Worm (Caenorhabditis elegans) whole organism, young adult: ENCODE results near the gene srlf-27.

ENCODE experiments used
- B0019.2 ChIP-seq: fragments of 200-800 bp; sonication (Bioruptor generic); conservative IDR thresholded peaks from 2 replicates; pipeline ENCODE4 v1.3.6; 2022; ENCODE audit warnings: missing genetic modification reagents, missing genetic modification characterization, missing compliant biosample characterization
- B0336.3 ChIP-seq: fragments of 200-800 bp; sonication (Bioruptor generic); IDR thresholded peaks from 2 replicates; pipeline ENCODE4 v1.3.6; 2022; ENCODE audit warnings: missing genetic modification characterization, missing compliant biosample characterization
- D2030.7 ChIP-seq: fragments of 200-800 bp; sonication (Bioruptor generic); IDR thresholded peaks from 2 replicates; pipeline ENCODE4 v1.3.6; 2022; ENCODE audit warnings: missing genetic modification reagents, missing genetic modification characterization, missing compliant biosample characterization
- F22D6.2 ChIP-seq: sonication (generic microtip); optimal IDR thresholded peaks from 2 replicates; lab custom pipeline; 2016; ENCODE audit warnings: mild to moderate bottlenecking, missing genetic modification characterization, missing compliant biosample characterization
- F33H1.4 ChIP-seq: fragments of 200-800 bp; sonication (Bioruptor generic); IDR thresholded peaks from 2 replicates; pipeline ENCODE4 v1.3.6; 2022; ENCODE audit warnings: missing genetic modification reagents, missing genetic modification characterization, missing compliant biosample characterization
- F37B4.10 ChIP-seq: fragments of 200-800 bp; sonication (Bioruptor generic); IDR thresholded peaks from 2 replicates; pipeline ENCODE4 v1.3.6; 2022; ENCODE audit warnings: missing genetic modification characterization, missing compliant biosample characterization
- F52B5.7 ChIP-seq: sonication (generic microtip); optimal IDR thresholded peaks from 2 replicates; lab custom pipeline; 2016; ENCODE audit warnings: mild to moderate bottlenecking, missing genetic modification characterization, missing compliant biosample characterization
- F55B11.4 ChIP-seq: sonication (generic microtip); optimal IDR thresholded peaks from 2 replicates; lab custom pipeline; 2016; ENCODE audit warnings: missing compliant biosample characterization, missing genetic modification characterization, borderline replicate concordance; ENCODE audit not compliant: insufficient read depth
- T07F8.4 ChIP-seq: sonication (generic microtip); optimal IDR thresholded peaks from 2 replicates; lab custom pipeline; 2016; ENCODE audit warnings: mild to moderate bottlenecking, missing genetic modification characterization, moderate library complexity, missing compliant biosample characterization
- Y67H2A.10 ChIP-seq: fragments of 200-800 bp; sonication (Bioruptor generic); conservative IDR thresholded peaks from 2 replicates; pipeline ENCODE4 v1.3.6; 2022; ENCODE audit warnings: missing genetic modification reagents, missing genetic modification characterization, missing compliant biosample characterization
- Y79H2A.3 ChIP-seq: fragments of 200-800 bp; sonication (Bioruptor generic); conservative IDR thresholded peaks from 2 replicates; pipeline ENCODE4 v1.3.6; 2022; ENCODE audit warnings: missing genetic modification reagents, missing genetic modification characterization, missing compliant biosample characterization
- ZK185.1 ChIP-seq: sonication (generic microtip); optimal IDR thresholded peaks from 2 replicates; lab custom pipeline; 2016; ENCODE audit warnings: mild to moderate bottlenecking, missing genetic modification characterization, missing compliant biosample characterization; ENCODE audit not compliant: poor library complexity, severe bottlenecking
- akir-1 ChIP-seq: fragments of 200-800 bp; sonication (Bioruptor generic); optimal IDR thresholded peaks from 2 replicates; lab custom pipeline; 2018; ENCODE audit warnings: mild to moderate bottlenecking, missing genetic modification characterization, moderate library complexity, missing compliant biosample characterization
- attf-6 ChIP-seq: fragments of 200-800 bp; sonication (Bioruptor generic); IDR thresholded peaks from 2 replicates; pipeline ENCODE4 v1.3.6; 2022; ENCODE audit warnings: missing genetic modification reagents, missing genetic modification characterization, missing compliant biosample characterization
- ceh-27 ChIP-seq: fragments of 200-800 bp; sonication (Bioruptor generic); optimal IDR thresholded peaks from 2 replicates; lab custom pipeline; 2018; ENCODE audit warnings: mild to moderate bottlenecking, missing genetic modification characterization, moderate library complexity, missing compliant biosample characterization
- chd-7 ChIP-seq: sonication (generic microtip); optimal IDR thresholded peaks from 2 replicates; lab custom pipeline; 2016; ENCODE audit warnings: mild to moderate bottlenecking, missing genetic modification characterization, moderate library complexity, missing compliant biosample characterization
- die-1 ChIP-seq: sonication (generic microtip); optimal IDR thresholded peaks from 2 replicates; lab custom pipeline; 2016; ENCODE audit warnings: missing genotype, mild to moderate bottlenecking, missing genetic modification characterization, missing compliant biosample characterization
- dox-1 ChIP-seq: fragments of 200-800 bp; sonication (Bioruptor generic); IDR thresholded peaks from 2 replicates; pipeline ENCODE4 v1.3.6; 2022; ENCODE audit warnings: missing genetic modification reagents, missing genetic modification characterization, missing compliant biosample characterization
- egl-44 ChIP-seq: fragments of 200-800 bp; sonication (Bioruptor generic); IDR thresholded peaks from 2 replicates; pipeline ENCODE4 v1.3.6; 2022; ENCODE audit warnings: missing genetic modification reagents, missing genetic modification characterization, missing compliant biosample characterization
- ets-4 ChIP-seq: fragments of 200-800 bp; sonication (Bioruptor generic); optimal IDR thresholded peaks from 2 replicates; lab custom pipeline; 2018; ENCODE audit warnings: mild to moderate bottlenecking, missing genetic modification characterization, missing compliant biosample characterization
- fkh-3 ChIP-seq: sonication (generic microtip); optimal IDR thresholded peaks from 2 replicates; lab custom pipeline; 2016; ENCODE audit warnings: mild to moderate bottlenecking, missing genetic modification characterization, missing compliant biosample characterization
- gei-17 ChIP-seq: fragments of 200-800 bp; sonication (Bioruptor generic); optimal IDR thresholded peaks from 2 replicates; lab custom pipeline; 2018; ENCODE audit warnings: mild to moderate bottlenecking, missing genetic modification characterization, missing compliant biosample characterization
- him-1 ChIP-seq: sonication (generic microtip); optimal IDR thresholded peaks from 2 replicates; lab custom pipeline; 2016; ENCODE audit warnings: missing genotype, missing genetic modification reagents, missing genetic modification characterization, missing compliant biosample characterization
- hlh-12 ChIP-seq: sonication (generic microtip); optimal IDR thresholded peaks from 2 replicates; lab custom pipeline; 2016; ENCODE audit warnings: missing genetic modification characterization, missing compliant biosample characterization
- hlh-26 ChIP-seq: fragments of 200-800 bp; sonication (Bioruptor generic); conservative IDR thresholded peaks from 2 replicates; pipeline ENCODE4 v1.3.6; 2022; ENCODE audit warnings: missing genetic modification reagents, missing genetic modification characterization, missing compliant biosample characterization
- hmg-20 ChIP-seq: fragments of 200-800 bp; sonication (Bioruptor generic); IDR thresholded peaks from 2 replicates; pipeline ENCODE4 v1.3.6; 2022; ENCODE audit warnings: missing genetic modification reagents, missing genetic modification characterization, missing compliant biosample characterization
- hrde-1 ChIP-seq: sonication (generic microtip); optimal IDR thresholded peaks from 2 replicates; lab custom pipeline; 2016; ENCODE audit warnings: missing genetic modification characterization, mild to moderate bottlenecking, missing compliant biosample characterization, moderate library complexity, missing genotype, missing genetic modification reagents, borderline replicate concordance
- hsf-1 ChIP-seq: fragments of 200-800 bp; sonication (Bioruptor generic); IDR thresholded peaks from 2 replicates; pipeline ENCODE4 v1.3.6; 2022; ENCODE audit warnings: missing genetic modification reagents, missing genetic modification characterization, missing compliant biosample characterization
- lin-35 ChIP-seq, 3 experiments: fragments of 150-350 bp in 2 of 3; sonication (generic microtip) in 1 of 3; optimal IDR thresholded peaks; 2 replicates each; lab custom pipeline; 2014 to 2018; ENCODE audit warnings: missing biosample characterization in 3 of 3, missing genetic modification characterization in 3 of 3, missing genetic modification reagents in 3 of 3
- lin-40 ChIP-seq: sonication (generic microtip); optimal IDR thresholded peaks from 2 replicates; lab custom pipeline; 2016; ENCODE audit warnings: missing genetic modification characterization, mild to moderate bottlenecking, missing compliant biosample characterization, missing genotype, missing genetic modification reagents
- lsl-1 ChIP-seq: fragments of 200-800 bp; sonication (Bioruptor generic); optimal IDR thresholded peaks from 2 replicates; lab custom pipeline; 2018; ENCODE audit warnings: mild to moderate bottlenecking, missing genetic modification characterization, moderate library complexity, missing compliant biosample characterization
- lsy-27 ChIP-seq: sonication (generic microtip); optimal IDR thresholded peaks from 2 replicates; lab custom pipeline; 2017; ENCODE audit warnings: missing genetic modification characterization, mild to moderate bottlenecking, missing compliant biosample characterization, antibody characterized with exemption, missing genotype, borderline replicate concordance; ENCODE audit not compliant: insufficient read depth
- madf-3 ChIP-seq: fragments of 200-800 bp; sonication (Bioruptor generic); IDR thresholded peaks from 2 replicates; pipeline ENCODE4 v1.3.6; 2022; ENCODE audit warnings: missing genetic modification reagents, missing genetic modification characterization, missing compliant biosample characterization
- madf-6 ChIP-seq: fragments of 200-800 bp; sonication (Bioruptor generic); IDR thresholded peaks from 2 replicates; pipeline ENCODE4 v1.3.6; 2022; ENCODE audit warnings: missing genetic modification reagents, missing genetic modification characterization, missing compliant biosample characterization
- mcd-1 ChIP-seq: fragments of 200-800 bp; sonication (Bioruptor generic); IDR thresholded peaks from 2 replicates; pipeline ENCODE4 v1.3.6; 2022; ENCODE audit warnings: missing genetic modification reagents, missing genetic modification characterization, missing compliant biosample characterization
- nfya-1 ChIP-seq: sonication (generic microtip); optimal IDR thresholded peaks from 2 replicates; lab custom pipeline; 2017; ENCODE audit warnings: antibody characterized with exemption, missing compliant biosample characterization, missing genetic modification characterization, borderline replicate concordance; ENCODE audit not compliant: insufficient read depth
- nhr-27 ChIP-seq: fragments of 200-800 bp; sonication (Bioruptor generic); optimal IDR thresholded peaks from 2 replicates; lab custom pipeline; 2018; ENCODE audit warnings: mild to moderate bottlenecking, missing genetic modification characterization, moderate library complexity, missing compliant biosample characterization
- pha-4 ChIP-seq: fragments of 150-350 bp; sonication (generic microtip); optimal IDR thresholded peaks from 2 replicates; lab custom pipeline; 2014; ENCODE audit warnings: missing biosample characterization, missing genetic modification reagents, missing genetic modification characterization
- rcor-1 ChIP-seq: fragments of 200-800 bp; sonication (Bioruptor generic); IDR thresholded peaks from 2 replicates; pipeline ENCODE4 v1.3.6; 2022; ENCODE audit warnings: missing genetic modification reagents, missing genetic modification characterization, missing compliant biosample characterization
- repo-1 ChIP-seq: sonication (generic microtip); optimal IDR thresholded peaks from 2 replicates; lab custom pipeline; 2017; ENCODE audit warnings: mild to moderate bottlenecking, missing genetic modification characterization, missing compliant biosample characterization
- somi-1 ChIP-seq: fragments of 200-800 bp; sonication (Bioruptor generic); optimal IDR thresholded peaks from 2 replicates; lab custom pipeline; 2018; ENCODE audit warnings: mild to moderate bottlenecking, missing genetic modification characterization, missing compliant biosample characterization
- tlf-1 ChIP-seq: fragments of 200-800 bp; sonication (Bioruptor generic); optimal IDR thresholded peaks from 2 replicates; lab custom pipeline; 2018; ENCODE audit warnings: mild to moderate bottlenecking, missing genetic modification characterization, missing compliant biosample characterization
- unc-62 ChIP-seq: fragments of 150-350 bp; optimal IDR thresholded peaks from 2 replicates; lab custom pipeline; 2014; ENCODE audit warnings: missing biosample characterization, missing genetic modification reagents, missing genetic modification characterization
- zfh-2 ChIP-seq: fragments of 200-800 bp; sonication (Bioruptor generic); conservative IDR thresholded peaks from 2 replicates; pipeline ENCODE4 v1.3.6; 2022; ENCODE audit warnings: missing genetic modification reagents, missing genetic modification characterization, missing compliant biosample characterization
- ztf-22 ChIP-seq: fragments of 200-800 bp; sonication (Bioruptor generic); optimal IDR thresholded peaks from 2 replicates; lab custom pipeline; 2018; ENCODE audit warnings: mild to moderate bottlenecking, missing genetic modification characterization, moderate library complexity, missing compliant biosample characterization
- ztf-26 ChIP-seq: sonication (generic microtip); optimal IDR thresholded peaks from 2 replicates; lab custom pipeline; 2017; ENCODE audit warnings: missing genetic modification characterization, missing compliant biosample characterization

srlf-27 gene

ce11 chrIV:14610942-14611724 is 26.4 kb upstream of the srlf-27 start (continued):
- TF ChIP-seq unc-62 (no peak), lin-40 (tag; lab: Kevin White, UChicago) (peak; percentile 45), hmg-20 (GFP tag; lab: Robert Waterston, UW) (no peak), egl-44 (no peak), hrde-1 (tag; lab: Kevin White, UChicago) (no peak), F22D6.2 (tag; lab: Kevin White, UChicago) (peak; percentile 22), B0336.3 (GFP tag; lab: Robert Waterston, UW) (peak; percentile 67; the same call in 1 of the 2 replicates), dox-1 (peak; percentile 74), ZK185.1 (tag; lab: Kevin White, UChicago) (no peak), T07F8.4 (tag; lab: Kevin White, UChicago) (no peak), gei-17 (GFP tag; lab: Kevin White, UChicago) (no peak), akir-1 (no peak), lsy-27 (tag; lab: Kevin White, UChicago) (no peak), B0019.2 (GFP tag; lab: Robert Waterston, UW) (no peak), somi-1 (GFP tag; lab: Kevin White, UChicago) (peak; percentile 13), ceh-27 (GFP tag; lab: Kevin White, UChicago) (peak; percentile 24), him-1 (tag; lab: Kevin White, UChicago) (peak; percentile 43), ets-4 (GFP tag; lab: Kevin White, UChicago) (no peak), lsl-1 (peak; percentile 24), hsf-1 (GFP tag; lab: Robert Waterston, UW) (0 out of 2 replicates have a peak, but pooled peaks have one; percentile 5), Y79H2A.3 (GFP tag; lab: Robert Waterston, UW) (no peak), ztf-26 (tag; lab: Kevin White, UChicago) (peak; percentile 50), nhr-27 (no peak), nfya-1 (tag; lab: Kevin White, UChicago) (no peak), hlh-12 (tag; lab: Kevin White, UChicago) (no peak), F52B5.7 (tag; lab: Kevin White, UChicago) (no peak), Y67H2A.10 (peak; percentile 14; the same call in 1 of the 2 replicates), chd-7 (no peak), repo-1 (tag; lab: Kevin White, UChicago) (no peak), lin-35 (GFP tag; optimal IDR thresholded peaks at IDR 0.05; lab: Kevin White, UChicago) (no peak), D2030.7 (GFP tag; lab: Robert Waterston, UW) (peak; percentile 80), hlh-26 (GFP tag; lab: Robert Waterston, UW) (no peak), zfh-2 (GFP tag; lab: Robert Waterston, UW) (no peak; the same call in none of the 2 replicates), F55B11.4 (tag; lab: Kevin White, UChicago) (no peak), fkh-3 (tag; lab: Kevin White, UChicago) (peak; percentile 30), F33H1.4 (GFP tag; lab: Robert Waterston, UW) (peak; percentile 23; the same call in 1 of the 2 replicates), madf-3 (GFP tag; lab: Robert Waterston, UW) (0 out of 2 replicates have a peak, but pooled peaks have one; percentile 51), mcd-1 (peak; percentile 39; the same call in 1 of the 2 replicates), attf-6 (GFP tag; lab: Robert Waterston, UW) (peak; percentile 99), tlf-1 (GFP tag; lab: Kevin White, UChicago) (peak; percentile 38), pha-4 (tag; lab: Kevin White, UChicago) (no peak), F37B4.10 (no peak), rcor-1 (GFP tag; lab: Robert Waterston, UW) (0 out of 2 replicates have a peak, but pooled peaks have one; percentile 8), madf-6 (GFP tag; lab: Robert Waterston, UW) (0 out of 2 replicates have a peak, but pooled peaks have one; percentile 46), die-1 (peak; percentile 49), ztf-22 (no peak)
